Fruit fly (Drosophila melanogaster): ENCODE results near the gene ATPsynbetaL.

Gene ATPsynbetaL

dm6 chr3L:16131264-16132066 is 33.8 kb downstream of the ATPsynbetaL start, which contains the start of the genes Trs20 and elg1 (continued):
- TF ChIP-seq CG7963 (GFP tag; IDR thresholded peaks at IDR 0.05; ENCODE audit: partially characterized antibody) (no peak), pb (GFP tag; optimal IDR thresholded peaks at IDR 0.05) (no peak), gcm2 (GFP tag; optimal IDR thresholded peaks at IDR 0.05) (peak; percentile 7), CG8388 (GFP tag; optimal IDR thresholded peaks at IDR 0.05) (peak; percentile 70), ftz-f1 (GFP tag; optimal IDR thresholded peaks at IDR 0.05) (no peak), CG15479 (GFP tag; optimal IDR thresholded peaks at IDR 0.05) (no peak), slou (GFP tag; optimal IDR thresholded peaks at IDR 0.05) (no peak), CG17186 (GFP tag; optimal IDR thresholded peaks at IDR 0.05) (no peak), Dfd (GFP tag; optimal IDR thresholded peaks at IDR 0.05) (no peak), twi (tag; optimal IDR thresholded peaks at IDR 0.05) (peak; percentile 49), CHES-1-like (GFP tag; optimal IDR thresholded peaks at IDR 0.05) (no peak), CG13894 (tag; optimal IDR thresholded peaks at IDR 0.05) (peak; percentile 15), jumu (GFP tag; optimal IDR thresholded peaks at IDR 0.05) (no peak), Fer3 (tag; optimal IDR thresholded peaks at IDR 0.05) (peak; percentile 40), CG2875 (GFP tag; optimal IDR thresholded peaks at IDR 0.05) (no peak), dm (GFP tag; optimal IDR thresholded peaks at IDR 0.05) (no peak), tio (GFP tag; optimal IDR thresholded peaks at IDR 0.05) (no peak), scrt (GFP tag; optimal IDR thresholded peaks at IDR 0.05) (no peak), CG10565 (GFP tag; optimal IDR thresholded peaks at IDR 0.05) (no peak), CG7987 (GFP tag; optimal IDR thresholded peaks at IDR 0.05) (no peak), ERR (GFP tag; optimal IDR thresholded peaks at IDR 0.05) (no peak), p53 (GFP tag; optimal IDR thresholded peaks at IDR 0.05) (no peak), CG14667 (GFP tag; IDR thresholded peaks at IDR 0.05) (no peak), CG9437 (GFP tag; optimal IDR thresholded peaks at IDR 0.05) (peak; percentile 62), CG5245 (GFP tag; optimal IDR thresholded peaks at IDR 0.05) (peak; percentile 6), CG10959 (GFP tag; IDR thresholded peaks at IDR 0.05) (no peak), maf-S (GFP tag; optimal IDR thresholded peaks at IDR 0.05) (no peak)

dm6 chr3L:16132067-16132418 is 34.4 kb downstream of the ATPsynbetaL start:
- TF ChIP-seq MBD-R2 (GFP tag; IDR thresholded peaks at IDR 0.05) (peak; percentile 9), CG34422 (GFP tag; IDR thresholded peaks at IDR 0.05) (peak; percentile 3; the same call in 1 of the 3 replicates), H15 (GFP tag; IDR thresholded peaks at IDR 0.05) (0 out of 3 replicates have a peak, but pooled peaks have one; percentile 31), CG13424 (tag; optimal IDR thresholded peaks at IDR 0.05) (no peak), Dll (GFP tag; IDR thresholded peaks at IDR 0.05; ENCODE audit: partially characterized antibody) (0 out of 4 replicates have a peak, but pooled peaks have one; percentile 8), CG10462 (GFP tag; optimal IDR thresholded peaks at IDR 0.05) (no peak), crc (GFP tag; optimal IDR thresholded peaks at IDR 0.05) (no peak), Vsx1 (GFP tag; optimal IDR thresholded peaks at IDR 0.05) (no peak), psq (GFP tag; optimal IDR thresholded peaks at IDR 0.05) (no peak), zfh1 (GFP tag; IDR thresholded peaks at IDR 0.05) (0 out of 3 replicates have a peak, but pooled peaks have one; percentile 8), C15 (GFP tag; IDR thresholded peaks at IDR 0.05) (no peak), Blimp-1 (GFP tag; optimal IDR thresholded peaks at IDR 0.05) (no peak), sisA (GFP tag; IDR thresholded peaks at IDR 0.05) (no peak), CG2889 (GFP tag; IDR thresholded peaks at IDR 0.05) (no peak), H2.0 (GFP tag; IDR thresholded peaks at IDR 0.05) (0 out of 2 replicates have a peak, but pooled peaks have one; percentile 3), CG18619 (GFP tag; optimal IDR thresholded peaks at IDR 0.05) (no peak), nom (GFP tag; optimal IDR thresholded peaks at IDR 0.05) (peak; percentile 9), Dp (GFP tag; optimal IDR thresholded peaks at IDR 0.05) (no peak), Drgx (GFP tag; IDR thresholded peaks at IDR 0.05) (0 out of 2 replicates have a peak, but pooled peaks have one; percentile 29), Rx (GFP tag; IDR thresholded peaks at IDR 0.05) (0 out of 2 replicates have a peak, but pooled peaks have one; percentile 3), peb (GFP tag; IDR thresholded peaks at IDR 0.05) (no peak), B-H1 (GFP tag; IDR thresholded peaks at IDR 0.05) (no peak), knrl (GFP tag; IDR thresholded peaks at IDR 0.05; ENCODE audit: partially characterized antibody) (no peak), stc (GFP tag; IDR thresholded peaks at IDR 0.05) (0 out of 2 replicates have a peak, but pooled peaks have one; percentile 1)

Measured in whole organism, embryonic.